Worm (Caenorhabditis elegans) whole organism, L3 larva: Measurements from ENCODE around the gene T24E12.3.
"Not testable (repeated sequence)": the region's sequence is repeated elsewhere in the genome, so short reads cannot be mapped to it uniquely, and the experiment has no call there.

Experiments
- elt-3 ChIP-seq, 3 experiments: fragments of 150-350 bp in 1 of 3; sonication (generic microtip) in 2 of 3; optimal IDR thresholded peaks; 2 replicates in 2 of 3; 4 replicates in 1 of 3; lab custom pipeline; 2014 to 2017; ENCODE audit warnings: missing biosample characterization in 3 of 3, missing genetic modification characterization in 3 of 3
- lin-39 ChIP-seq: fragments of 150-350 bp; optimal IDR thresholded peaks from 2 replicates; lab custom pipeline; 2018; ENCODE audit warnings: missing biosample characterization, missing genetic modification reagents, missing genetic modification characterization
- nhr-237 ChIP-seq: fragments of 150-350 bp; optimal IDR thresholded peaks from 2 replicates; lab custom pipeline; 2014; ENCODE audit warnings: missing biosample characterization, missing genetic modification characterization
- snpc-4 ChIP-seq: fragments of 150-350 bp; optimal IDR thresholded peaks from 2 replicates; lab custom pipeline; 2014; ENCODE audit warnings: missing biosample characterization, missing genetic modification characterization
- unc-39 ChIP-seq: sonication (generic microtip); optimal IDR thresholded peaks from 4 replicates; lab custom pipeline; 2017; ENCODE audit warnings: missing biosample characterization, missing genetic modification characterization

DNA sequence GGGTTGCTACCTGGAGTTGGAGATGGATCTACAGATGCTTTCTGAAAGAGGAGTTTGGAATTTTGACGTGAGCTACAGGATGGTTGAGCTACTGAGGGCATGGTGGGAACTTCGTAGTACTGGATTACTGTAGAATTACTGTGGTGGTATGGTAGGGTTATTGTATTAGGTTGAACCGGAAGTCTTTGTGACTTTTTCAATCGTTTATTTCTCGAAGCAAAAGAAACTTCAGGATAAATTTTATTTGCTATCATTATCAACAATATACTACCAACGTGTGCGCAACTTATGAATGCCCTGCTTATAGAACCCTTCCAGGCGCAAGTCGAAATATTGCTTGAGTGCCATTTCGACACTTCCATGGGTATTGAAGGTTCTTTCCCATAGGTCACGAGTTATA, 14.2 kb upstream of the T24E12.3 start, which contains the start of gene T24E12.6:
- not testable (repeated sequence) for TF ChIP-seq lin-39 (tag; lab: Kevin White, UChicago); nhr-237 (tag; lab: Kevin White, UChicago); unc-39; elt-3 (tag; optimal IDR thresholded peaks at IDR 0.05; lab: Kevin White, UChicago); snpc-4 (tag; lab: Kevin White, UChicago)
